Fruit fly (Drosophila melanogaster): Measurements from ENCODE around the gene NimC4.

NimC4 gene

dm6 chr2L:14020875-14021643 lies 26.3 kb upstream of the NimC4 start (continued):
- TF ChIP-seq CG16815 (GFP tag; optimal IDR thresholded peaks at IDR 0.05) (peak; percentile 49), insv (GFP tag; optimal IDR thresholded peaks at IDR 0.05) (no peak), Max (GFP tag; optimal IDR thresholded peaks at IDR 0.05) (peak; percentile 26), Sox102F (GFP tag; optimal IDR thresholded peaks at IDR 0.05) (peak; percentile 74), Deaf1 (tag; optimal IDR thresholded peaks at IDR 0.05) (peak; percentile 76), gsb-n (tag; optimal IDR thresholded peaks at IDR 0.05) (peak; percentile 71), CG17385 (GFP tag; optimal IDR thresholded peaks at IDR 0.05) (peak; percentile 58), Doc2 (GFP tag; IDR thresholded peaks at IDR 0.05) (no peak), CG9437 (GFP tag; optimal IDR thresholded peaks at IDR 0.05) (peak; percentile 87), Sry-δ (GFP tag; optimal IDR thresholded peaks at IDR 0.05) (no peak), gce (GFP tag; IDR thresholded peaks at IDR 0.05) (no peak), CG8359 (GFP tag; optimal IDR thresholded peaks at IDR 0.05; ENCODE audit: borderline replicate concordance) (peak; percentile 32), Dad (GFP tag; optimal IDR thresholded peaks at IDR 0.05) (no peak), lilli (GFP tag; optimal IDR thresholded peaks at IDR 0.05) (no peak), so (GFP tag; IDR thresholded peaks at IDR 0.05) (no peak), ken (GFP tag; IDR thresholded peaks at IDR 0.05) (peak; percentile 39; the same call in 1 of the 3 replicates), row (GFP tag; IDR thresholded peaks at IDR 0.05) (peak; percentile 78), CG34224 (GFP tag; IDR thresholded peaks at IDR 0.05; ENCODE audit: partially characterized antibody) (no peak), gcm2 (GFP tag; optimal IDR thresholded peaks at IDR 0.05) (no peak), slp2 (GFP tag; optimal IDR thresholded peaks at IDR 0.05) (peak; percentile 35), Stat92E (GFP tag; optimal IDR thresholded peaks at IDR 0.05) (no peak), CG43689 (GFP tag; IDR thresholded peaks at IDR 0.05) (0 out of 2 replicates have a peak, but pooled peaks have one; percentile 24), shn (GFP tag; optimal IDR thresholded peaks at IDR 0.05) (peak; percentile 9), CHES-1-like (GFP tag; optimal IDR thresholded peaks at IDR 0.05) (no peak), gsb (GFP tag; IDR thresholded peaks at IDR 0.05) (no peak), otp (GFP tag; IDR thresholded peaks at IDR 0.05) (peak; percentile 36; the same call in 1 of the 3 replicates), Six4 (GFP tag; optimal IDR thresholded peaks at IDR 0.05) (peak; percentile 25), HLH3B (GFP tag; IDR thresholded peaks at IDR 0.05) (peak; percentile 58; the same call in 1 of the 2 replicates), ssp (GFP tag; IDR thresholded peaks at IDR 0.05) (peak; percentile 14; the same call in 1 of the 2 replicates), salm (tag; optimal IDR thresholded peaks at IDR 0.05) (no peak), eve (GFP tag; optimal IDR thresholded peaks at IDR 0.05) (peak in 1 of 2 experiments; percentile 35), trh (GFP tag; optimal IDR thresholded peaks at IDR 0.05) (no peak), zf30C (GFP tag; optimal IDR thresholded peaks at IDR 0.05) (peak; percentile 58), CG10321 (GFP tag; IDR thresholded peaks at IDR 0.05) (no peak), ewg (GFP tag; optimal IDR thresholded peaks at IDR 0.05) (peak; percentile 38), CG8924 (tag; optimal IDR thresholded peaks at IDR 0.05) (peak; percentile 85), zen (tag; optimal IDR thresholded peaks at IDR 0.05) (no peak), NK7.1 (GFP tag; optimal IDR thresholded peaks at IDR 0.05) (no peak), CG3407 (GFP tag; optimal IDR thresholded peaks at IDR 0.05) (peak; percentile 0), E2f2 (GFP tag; IDR thresholded peaks at IDR 0.05) (peak; percentile 45; the same call in 1 of the 2 replicates), sob (GFP tag; IDR thresholded peaks at IDR 0.05) (peak; percentile 60), Hr51 (GFP tag; optimal IDR thresholded peaks at IDR 0.05) (peak; percentile 7 to 76), CG18262 (tag; optimal IDR thresholded peaks at IDR 0.05) (peak; percentile 93), CG2120 (GFP tag; optimal IDR thresholded peaks at IDR 0.05) (peak; percentile 65), tio (GFP tag; optimal IDR thresholded peaks at IDR 0.05) (peak; percentile 39), da (GFP tag; optimal IDR thresholded peaks at IDR 0.05) (no peak), CG2129 (GFP tag; IDR thresholded peaks at IDR 0.05; ENCODE audit: partially characterized antibody) (no peak), yki (optimal IDR thresholded peaks at IDR 0.05) (no peak), vfl (GFP tag; optimal IDR thresholded peaks at IDR 0.05) (no peak)
